Worm (Caenorhabditis elegans): ENCODE results near the gene K05F1.6.

K05F1.6 gene

DNA sequence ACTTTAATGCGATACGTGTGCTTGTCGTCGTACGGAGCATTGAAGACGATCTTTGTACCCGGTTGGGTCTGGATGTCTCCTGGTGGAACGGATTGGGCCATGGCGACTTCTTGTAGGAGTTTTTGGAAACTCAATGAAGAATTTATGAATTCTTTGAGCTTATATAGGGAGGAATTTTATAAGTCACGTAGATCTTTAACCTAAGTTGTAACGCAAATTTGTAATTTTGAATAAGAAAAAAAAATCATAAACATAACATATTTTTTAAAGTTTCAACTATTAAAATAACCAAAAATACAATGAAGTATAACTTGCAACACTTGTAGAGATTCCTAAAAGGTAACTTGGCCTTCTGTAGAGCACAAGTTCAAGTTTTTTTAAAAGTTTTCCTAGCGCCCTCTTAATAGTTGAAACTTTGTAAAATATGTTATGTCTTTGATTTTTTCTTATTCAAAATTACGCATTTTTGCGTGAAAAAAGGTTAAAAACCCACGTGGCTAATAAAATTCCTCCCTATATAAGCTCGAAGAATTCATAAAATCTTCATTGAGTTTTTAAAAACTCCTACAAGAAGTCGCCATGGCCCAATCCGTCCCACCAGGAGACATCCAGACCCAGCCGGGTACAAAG lies 15.1 kb downstream of the K05F1.6 start, which contains the start of the genes msp-63 and msp-142:
TSS of gene msp-63 (minus strand) at position 101 of the 630 bp plus-strand sequence.
TSS of gene msp-142 (plus strand) at position 580 of the 630 bp plus-strand sequence.
- TF ChIP-seq fkh-2 (tag; optimal IDR thresholded peaks at IDR 0.05) (no peak), unc-39 (tag; optimal IDR thresholded peaks at IDR 0.05) (no peak), ama-1 (optimal IDR thresholded peaks at IDR 0.05) (no peak)

DNA sequence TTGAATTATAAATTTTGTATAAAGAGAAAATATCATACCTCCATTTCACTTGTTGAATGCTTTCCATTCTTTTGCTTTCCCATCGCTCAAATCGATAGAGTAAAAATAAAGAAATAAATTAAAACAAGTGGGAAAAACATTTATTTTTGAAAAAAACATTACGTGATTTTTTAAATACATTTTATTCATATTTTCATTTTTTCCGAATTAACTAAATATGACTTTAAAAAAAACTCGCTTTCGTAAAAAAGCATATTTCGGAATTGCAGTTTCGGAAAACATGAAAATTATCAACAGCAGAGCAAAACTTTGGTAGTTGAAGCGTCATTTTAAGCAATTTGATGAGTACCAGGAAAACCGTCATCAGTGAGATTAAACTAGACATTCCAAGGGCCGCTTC lies 17.2 kb downstream of the K05F1.6 start, which contains the start of gene K05F1.8:
TSS of gene K05F1.8 (minus strand) at position 101 of the 400 bp plus-strand sequence.
- TF ChIP-seq sea-2 (GFP tag; optimal IDR thresholded peaks at IDR 0.05) (no peak), nhr-76 (tag; optimal IDR thresholded peaks at IDR 0.05) (no peak), lsy-12 (tag; optimal IDR thresholded peaks at IDR 0.05) (no peak), lin-39 (tag; optimal IDR thresholded peaks at IDR 0.05) (no peak), nfya-1 (tag; optimal IDR thresholded peaks at IDR 0.05; ENCODE audit: insufficient read depth) (no peak), zag-1 (tag; optimal IDR thresholded peaks at IDR 0.05) (no peak), nhr-11 (tag; optimal IDR thresholded peaks at IDR 0.05) (no peak), jun-1 (tag; optimal IDR thresholded peaks at IDR 0.05) (no peak), elt-1 (tag; optimal IDR thresholded peaks at IDR 0.05) (no peak), nhr-12 (tag; optimal IDR thresholded peaks at IDR 0.05) (no peak), mml-1 (tag; optimal IDR thresholded peaks at IDR 0.05) (no peak), egl-27 (tag; optimal IDR thresholded peaks at IDR 0.05) (no peak), ceh-9 (tag; optimal IDR thresholded peaks at IDR 0.05) (no peak), ztf-11 (tag; optimal IDR thresholded peaks at IDR 0.05) (no peak)

DNA sequence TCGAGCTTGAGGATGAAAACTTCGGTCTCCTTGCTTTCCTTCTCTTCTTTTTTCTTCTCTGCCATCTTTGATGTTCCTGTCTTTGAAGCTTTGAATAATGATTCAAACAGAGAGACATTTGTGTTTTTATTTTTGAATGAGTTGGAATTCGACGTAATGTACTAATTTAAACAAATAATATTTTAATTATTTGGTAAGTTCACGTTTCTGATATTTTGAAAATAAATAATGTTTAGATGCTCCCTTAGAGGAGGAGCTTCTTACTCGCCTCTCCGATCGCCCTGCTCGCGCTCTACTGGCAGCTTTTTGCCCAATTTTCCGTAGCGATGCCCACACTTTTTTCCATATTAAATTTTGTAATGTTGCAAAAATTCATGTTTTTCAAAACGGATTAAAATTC lies 18.8 kb downstream of the K05F1.6 start, which contains the start of the genes K05F1.9 and K05F1.1:
TSS of gene K05F1.9 (minus strand) at position 101 of the 400 bp plus-strand sequence.
TSS of gene K05F1.1 (plus strand) at position 308 of the 400 bp plus-strand sequence.
- TF ChIP-seq lin-39 (tag; optimal IDR thresholded peaks at IDR 0.05) = no peak
- TF ChIP-seq unc-39 (tag; optimal IDR thresholded peaks at IDR 0.05) = no peak
- TF ChIP-seq nfya-1 (tag; optimal IDR thresholded peaks at IDR 0.05; ENCODE audit: insufficient read depth) = no peak
- TF ChIP-seq ama-1 (optimal IDR thresholded peaks at IDR 0.05) = no peak
- TF ChIP-seq tbx-2 (tag; optimal IDR thresholded peaks at IDR 0.05) = no peak
- TF ChIP-seq nhr-76 (tag; optimal IDR thresholded peaks at IDR 0.05) = no peak
- TF ChIP-seq ceh-82 (tag; optimal IDR thresholded peaks at IDR 0.05) = no peak
- TF ChIP-seq pqm-1 (tag; optimal IDR thresholded peaks at IDR 0.05) = no peak
- no peak for TF ChIP-seq zag-1 (tag; optimal IDR thresholded peaks at IDR 0.05)
- no peak for TF ChIP-seq R02D3.7 (tag; optimal IDR thresholded peaks at IDR 0.05)
- no peak for TF ChIP-seq nhr-43 (tag; optimal IDR thresholded peaks at IDR 0.05; ENCODE audit: poor library complexity, severe bottlenecking)
- TF ChIP-seq elt-2 (tag; optimal IDR thresholded peaks at IDR 0.05) = no peak
- TF ChIP-seq mdl-1 (tag; optimal IDR thresholded peaks at IDR 0.05) = no peak
- no peak for TF ChIP-seq daf-12 (tag; optimal IDR thresholded peaks at IDR 0.05)
- no peak for TF ChIP-seq sea-2 (GFP tag; optimal IDR thresholded peaks at IDR 0.05)
- TF ChIP-seq ztf-11 (tag; optimal IDR thresholded peaks at IDR 0.05) = no peak

DNA sequence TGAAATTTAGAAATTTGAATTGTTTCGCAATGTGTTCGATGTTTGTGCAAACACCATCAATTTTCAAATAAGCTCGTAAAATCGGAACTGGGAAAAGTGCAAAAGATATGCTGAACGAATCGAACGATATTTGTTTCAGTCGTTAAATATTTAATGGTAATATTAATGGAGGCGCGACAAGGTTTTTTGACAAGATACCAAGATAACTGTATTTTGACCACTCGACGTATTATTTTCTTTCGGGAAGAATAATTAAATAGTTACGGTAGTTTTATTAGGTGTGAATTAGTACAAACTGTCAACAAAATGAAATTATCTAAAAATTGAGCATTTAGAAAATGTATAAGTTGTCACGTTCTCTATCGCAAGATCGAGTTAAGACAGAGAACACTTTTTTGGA lies 22.0 kb downstream of the K05F1.6 start:
- TF ChIP-seq pha-4 (tag; optimal IDR thresholded peaks at IDR 0.05) = peak; percentile 8
- TF ChIP-seq pqm-1 (tag; optimal IDR thresholded peaks at IDR 0.05) = peak; percentile 25
- no peak for TF ChIP-seq nhr-12 (tag; optimal IDR thresholded peaks at IDR 0.05)
- TF ChIP-seq unc-39 (tag; optimal IDR thresholded peaks at IDR 0.05) = no peak
- no peak for TF ChIP-seq nhr-28 (tag; optimal IDR thresholded peaks at IDR 0.05)
- no peak for TF ChIP-seq hmg-11 (tag; optimal IDR thresholded peaks at IDR 0.05)
- TF ChIP-seq ama-1 (optimal IDR thresholded peaks at IDR 0.05) = no peak
- TF ChIP-seq daf-12 (tag; optimal IDR thresholded peaks at IDR 0.05) = no peak
- peak; percentile 93 for TF ChIP-seq elt-2 (tag; optimal IDR thresholded peaks at IDR 0.05)

DNA sequence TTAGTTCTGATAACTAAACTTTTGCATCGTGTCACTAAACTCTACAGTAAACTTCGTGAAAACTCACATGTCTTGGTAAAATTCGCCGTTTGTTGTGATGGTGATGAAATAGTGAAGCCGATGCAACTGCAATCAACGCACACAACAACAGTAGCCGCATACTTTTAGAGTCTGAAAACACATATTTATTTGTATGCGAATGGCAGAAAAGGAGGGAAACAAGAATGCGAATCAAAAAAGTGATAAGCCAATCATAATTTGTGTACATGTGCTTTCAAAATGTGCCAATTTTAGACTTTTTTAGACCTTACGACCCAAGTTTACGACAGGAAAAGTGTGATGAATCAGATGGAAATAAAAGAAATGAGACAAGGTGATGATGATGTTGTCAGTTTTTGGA lies 23.0 kb downstream of the K05F1.6 start, which contains the start of gene K05F1.10:
TSS of gene K05F1.10 (minus strand) at position 171 of the 400 bp plus-strand sequence.
- TF ChIP-seq ama-1 (optimal IDR thresholded peaks at IDR 0.05) (peak; percentile 9), tbx-2 (tag; optimal IDR thresholded peaks at IDR 0.05) (no peak), nhr-76 (tag; optimal IDR thresholded peaks at IDR 0.05) (no peak), egl-27 (tag; optimal IDR thresholded peaks at IDR 0.05) (no peak), pha-4 (tag; optimal IDR thresholded peaks at IDR 0.05) (peak; percentile 9), nhr-77 (tag; optimal IDR thresholded peaks at IDR 0.05) (no peak), nhr-237 (tag; optimal IDR thresholded peaks at IDR 0.05) (no peak), hmg-11 (tag; optimal IDR thresholded peaks at IDR 0.05) (no peak), jun-1 (tag; optimal IDR thresholded peaks at IDR 0.05) (no peak), elt-3 (tag; optimal IDR thresholded peaks at IDR 0.05) (no peak), daf-12 (tag; optimal IDR thresholded peaks at IDR 0.05) (no peak), eor-1 (tag; optimal IDR thresholded peaks at IDR 0.05) (no peak), aly-2 (tag; optimal IDR thresholded peaks at IDR 0.05) (no peak), R02D3.7 (tag; optimal IDR thresholded peaks at IDR 0.05) (no peak), lsy-12 (tag; optimal IDR thresholded peaks at IDR 0.05) (no peak), pqm-1 (tag; optimal IDR thresholded peaks at IDR 0.05) (peak; percentile 54), lin-15B (tag; optimal IDR thresholded peaks at IDR 0.05) (no peak), elt-2 (tag; optimal IDR thresholded peaks at IDR 0.05) (peak; percentile 86), skn-1 (tag; optimal IDR thresholded peaks at IDR 0.05) (no peak)
